Worm (Caenorhabditis elegans): ENCODE results near the gene ensh-1.

- TF ChIP-seq W03F9.2 (tag; optimal IDR thresholded peaks at IDR 0.05) (no peak), dao-5 (tag; optimal IDR thresholded peaks at IDR 0.05) (no peak), him-1 (tag; optimal IDR thresholded peaks at IDR 0.05) (no peak)
Observed at ce11 chrX:8953011-8953410, 47.8 kb downstream of the ensh-1 start.

Measured in whole organism, L4/young adult.